Worm (Caenorhabditis elegans): ENCODE results near the gene T02D1.7.

The T02D1.7 gene

DNA sequence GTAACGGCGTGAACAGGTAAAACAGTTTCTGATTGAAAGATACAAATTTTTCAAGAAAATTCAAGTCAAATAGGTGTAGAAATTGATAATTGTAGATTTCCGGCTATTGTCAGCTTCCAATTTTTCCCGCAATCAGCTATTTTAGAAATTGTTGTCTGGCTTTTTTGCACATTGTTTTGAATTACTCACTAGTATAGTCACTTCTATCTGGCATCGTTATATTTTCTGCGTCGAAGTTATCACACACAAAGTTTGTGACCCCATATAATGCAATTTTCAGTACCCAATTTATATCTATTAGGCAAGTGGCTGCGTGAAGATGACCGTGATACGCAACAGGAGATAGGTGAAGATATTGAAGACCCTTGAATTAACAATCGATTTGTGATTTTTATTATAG, 28.3 kb upstream of the T02D1.7 start:
- no peak for TF ChIP-seq nhr-2 (tag; optimal IDR thresholded peaks at IDR 0.05)
- TF ChIP-seq elt-3 (tag; optimal IDR thresholded peaks at IDR 0.05) = no peak
- no peak for TF ChIP-seq blmp-1 (tag; optimal IDR thresholded peaks at IDR 0.05)
- no peak for TF ChIP-seq unc-120 (tag; optimal IDR thresholded peaks at IDR 0.05; ENCODE audit: poor library complexity, severe bottlenecking)
- no peak for TF ChIP-seq pha-4 (tag; optimal IDR thresholded peaks at IDR 0.05)
- TF ChIP-seq M03D4.4 (tag; optimal IDR thresholded peaks at IDR 0.05) = no peak
- TF ChIP-seq cnd-1 (tag; optimal IDR thresholded peaks at IDR 0.05) = no peak
- no peak for TF ChIP-seq sptf-1 (tag; optimal IDR thresholded peaks at IDR 0.05)

DNA sequence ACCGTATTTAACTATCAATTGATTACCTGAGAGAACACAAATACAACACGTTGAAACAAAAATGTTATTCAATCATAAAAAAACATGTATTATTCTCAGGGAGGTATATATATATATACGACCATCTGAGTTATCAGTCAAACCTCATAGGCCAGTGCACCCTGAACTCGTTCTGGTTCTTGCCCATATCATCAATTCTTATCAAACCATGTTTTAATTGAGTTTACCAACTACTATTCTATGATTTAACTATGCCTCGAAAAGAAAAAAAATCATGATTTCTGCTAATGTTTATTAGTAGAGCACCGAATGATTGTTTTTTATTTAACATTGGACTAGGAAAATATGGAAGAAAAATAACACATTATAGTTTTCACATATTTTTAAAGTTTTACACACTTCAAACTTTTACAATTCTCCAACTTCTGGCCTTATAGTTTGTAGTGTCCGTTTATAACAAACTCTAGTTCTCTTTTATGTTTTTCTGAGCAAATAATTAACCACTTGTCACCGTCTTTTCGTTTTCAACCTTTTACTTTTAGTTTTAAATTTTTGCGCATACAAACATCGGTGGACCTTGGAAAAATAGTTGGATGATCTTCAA, 25.4 kb upstream of the T02D1.7 start:
- TF ChIP-seq nhr-12 (tag; optimal IDR thresholded peaks at IDR 0.05) = no peak
- no peak for TF ChIP-seq lsy-2 (tag; optimal IDR thresholded peaks at IDR 0.05)
- no peak for TF ChIP-seq unc-120 (tag; optimal IDR thresholded peaks at IDR 0.05; ENCODE audit: poor library complexity, severe bottlenecking)
- TF ChIP-seq M03D4.4 (tag; optimal IDR thresholded peaks at IDR 0.05) = no peak
- no peak for TF ChIP-seq ham-2 (GFP tag; optimal IDR thresholded peaks at IDR 0.05)
- no peak for TF ChIP-seq ceh-43 (GFP tag; optimal IDR thresholded peaks at IDR 0.05)
- no peak for TF ChIP-seq sptf-1 (tag; optimal IDR thresholded peaks at IDR 0.05)
- TF ChIP-seq cnd-1 (tag; optimal IDR thresholded peaks at IDR 0.05) = no peak
- TF ChIP-seq ces-1 (GFP tag; optimal IDR thresholded peaks at IDR 0.05) = no peak
- no peak for TF ChIP-seq ceh-39 (tag; optimal IDR thresholded peaks at IDR 0.05)

DNA sequence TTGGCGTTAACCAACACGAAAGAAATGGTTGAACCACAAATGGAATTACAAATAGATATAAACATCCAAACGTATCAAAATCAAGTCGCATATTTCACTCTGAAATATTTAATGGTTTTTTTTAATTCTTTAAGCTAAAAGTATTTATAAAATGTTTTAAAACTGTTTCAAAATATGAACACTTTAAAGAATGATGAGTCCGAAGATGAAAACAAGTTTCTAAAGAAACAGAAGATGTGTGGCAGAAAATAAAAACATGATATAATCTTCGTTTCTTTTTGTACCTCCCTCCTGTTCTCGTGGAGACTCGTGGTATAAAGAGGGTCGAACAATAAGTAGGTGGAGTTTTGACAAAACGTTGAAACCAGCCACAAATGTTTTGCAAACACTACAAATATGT, 24.4 kb upstream of the T02D1.7 start, which contains the start of gene lact-6:
Gene lact-6 (minus strand): TSS at position 101 of the 400 bp plus-strand sequence.
- TF ChIP-seq nhr-2 (tag; optimal IDR thresholded peaks at IDR 0.05) (no peak), ham-2 (GFP tag; optimal IDR thresholded peaks at IDR 0.05) (no peak), hlh-1 (tag; optimal IDR thresholded peaks at IDR 0.05) (no peak), unc-62 (GFP tag; optimal IDR thresholded peaks at IDR 0.05) (no peak), lin-13 (tag; optimal IDR thresholded peaks at IDR 0.05) (no peak), lin-32 (GFP tag; optimal IDR thresholded peaks at IDR 0.05) (no peak), pha-4 (tag; optimal IDR thresholded peaks at IDR 0.05) (no peak), ceh-83 (GFP tag; optimal IDR thresholded peaks at IDR 0.05) (no peak), elt-3 (tag; optimal IDR thresholded peaks at IDR 0.05) (no peak), ceh-39 (tag; optimal IDR thresholded peaks at IDR 0.05) (no peak), mep-1 (tag; optimal IDR thresholded peaks at IDR 0.05) (no peak), sptf-1 (tag; optimal IDR thresholded peaks at IDR 0.05) (no peak), elt-1 (tag; optimal IDR thresholded peaks at IDR 0.05; ENCODE audit: borderline replicate concordance, insufficient read depth) (no peak), M03D4.4 (tag; optimal IDR thresholded peaks at IDR 0.05) (no peak)

DNA sequence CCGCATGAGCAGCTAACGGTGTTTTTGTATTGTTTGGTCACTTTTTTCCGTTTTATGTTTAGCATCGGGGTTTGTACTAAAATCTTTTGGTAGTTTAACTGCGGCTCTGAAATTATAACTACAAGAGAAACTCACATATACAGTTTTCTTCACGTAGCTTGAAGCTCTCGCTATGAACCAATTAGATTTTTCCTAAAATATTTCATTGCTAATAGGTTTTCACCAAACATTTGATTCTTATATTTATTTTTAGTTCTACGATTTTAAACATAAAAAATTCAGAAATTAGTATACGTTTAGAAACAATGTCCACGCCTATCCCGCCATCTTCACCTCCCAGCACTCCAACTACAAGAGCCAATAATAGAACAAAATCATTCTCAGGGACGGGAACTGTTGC, 20.5 kb upstream of the T02D1.7 start, which contains the start of gene C06A12.3:
Gene C06A12.3 (plus strand): TSS at position 301 of the 400 bp plus-strand sequence.
- TF ChIP-seq nhr-76 (tag; optimal IDR thresholded peaks at IDR 0.05) = no peak
- no peak for TF ChIP-seq elt-3 (tag; optimal IDR thresholded peaks at IDR 0.05)
- no peak for TF ChIP-seq ces-1 (GFP tag; optimal IDR thresholded peaks at IDR 0.05)
- no peak for TF ChIP-seq bed-3 (GFP tag; optimal IDR thresholded peaks at IDR 0.05)
- TF ChIP-seq ceh-43 (GFP tag; optimal IDR thresholded peaks at IDR 0.05) = no peak
- TF ChIP-seq mep-1 (tag; optimal IDR thresholded peaks at IDR 0.05) = no peak
- no peak for TF ChIP-seq nhr-12 (tag; optimal IDR thresholded peaks at IDR 0.05)
- no peak for TF ChIP-seq unc-120 (tag; optimal IDR thresholded peaks at IDR 0.05; ENCODE audit: poor library complexity, severe bottlenecking)
- no peak for TF ChIP-seq lsy-2 (tag; optimal IDR thresholded peaks at IDR 0.05)
- TF ChIP-seq sem-2 (GFP tag; optimal IDR thresholded peaks at IDR 0.05) = no peak
- no peak for TF ChIP-seq cnd-1 (tag; optimal IDR thresholded peaks at IDR 0.05)
- TF ChIP-seq lin-32 (GFP tag; optimal IDR thresholded peaks at IDR 0.05) = no peak
- TF ChIP-seq zip-8 (tag; optimal IDR thresholded peaks at IDR 0.05) = no peak
- no peak for TF ChIP-seq nhr-237 (tag; optimal IDR thresholded peaks at IDR 0.05)

DNA sequence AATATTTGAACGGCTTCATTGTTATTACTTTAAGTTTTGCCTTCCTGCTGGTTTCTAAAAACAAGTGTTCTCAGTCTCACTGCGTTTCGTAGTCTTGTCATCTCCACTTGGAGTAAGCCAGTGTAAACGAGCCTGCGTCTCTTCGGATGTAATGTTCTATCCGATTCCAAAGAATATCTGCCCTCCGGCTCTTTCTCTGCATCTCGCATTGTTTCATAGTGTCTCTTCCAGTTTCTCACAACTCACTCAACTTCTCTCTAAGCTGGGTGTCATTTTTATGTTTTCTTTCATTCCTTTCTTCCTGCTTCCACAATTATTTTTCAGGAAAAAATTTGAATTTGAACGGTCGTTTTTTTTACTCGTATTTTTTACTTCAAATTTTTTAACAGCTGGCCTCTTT, 20.0 kb upstream of the T02D1.7 start:
- TF ChIP-seq drap-1 (GFP tag; optimal IDR thresholded peaks at IDR 0.05) (no peak), tbx-8 (GFP tag; optimal IDR thresholded peaks at IDR 0.05) (no peak), ham-2 (GFP tag; optimal IDR thresholded peaks at IDR 0.05) (no peak), nhr-2 (tag; optimal IDR thresholded peaks at IDR 0.05) (no peak), lsy-2 (tag; optimal IDR thresholded peaks at IDR 0.05) (no peak), cnd-1 (tag; optimal IDR thresholded peaks at IDR 0.05) (no peak), flh-1 (GFP tag; optimal IDR thresholded peaks at IDR 0.05) (no peak), ces-1 (GFP tag; optimal IDR thresholded peaks at IDR 0.05) (peak; percentile 17)

All from whole organism, mixed stage, embryonic.